Worm (Caenorhabditis elegans) whole organism, mixed stage, embryonic: ENCODE measurements around the gene Y57E12AL.1.

Experiments
- M03D4.4 ChIP-seq: sonication (generic microtip); optimal IDR thresholded peaks from 2 replicates; lab custom pipeline; 2017; ENCODE audit warnings: mild to moderate bottlenecking, missing genetic modification characterization, missing compliant biosample characterization
- bed-3 ChIP-seq: fragments of 200-800 bp; sonication (Bioruptor generic); optimal IDR thresholded peaks from 3 replicates; lab custom pipeline; 2018; ENCODE audit warnings: mild to moderate bottlenecking, missing genetic modification characterization, moderate library complexity, missing compliant biosample characterization
- blmp-1 ChIP-seq: fragments of 150-350 bp; optimal IDR thresholded peaks from 2 replicates; lab custom pipeline; 2014; ENCODE audit warnings: missing biosample characterization, missing genetic modification characterization
- ceh-39 ChIP-seq: fragments of 150-350 bp; optimal IDR thresholded peaks from 2 replicates; lab custom pipeline; 2014; ENCODE audit warnings: missing biosample characterization, missing genetic modification characterization
- ceh-43 ChIP-seq: fragments of 200-800 bp; sonication (Bioruptor generic); optimal IDR thresholded peaks from 2 replicates; lab custom pipeline; 2018; ENCODE audit warnings: mild to moderate bottlenecking, missing genetic modification characterization, moderate library complexity, missing compliant biosample characterization
- ceh-83 ChIP-seq: fragments of 200-800 bp; sonication (Bioruptor generic); optimal IDR thresholded peaks from 2 replicates; lab custom pipeline; 2018; ENCODE audit warnings: mild to moderate bottlenecking, missing genetic modification characterization, missing compliant biosample characterization
- ces-1 ChIP-seq: fragments of 150-350 bp; optimal IDR thresholded peaks from 2 replicates; lab custom pipeline; 2014; ENCODE audit warnings: missing biosample characterization, missing genetic modification reagents, missing genetic modification characterization
- cnd-1 ChIP-seq: fragments of 200-800 bp; sonication (Bioruptor generic); optimal IDR thresholded peaks from 2 replicates; lab custom pipeline; 2018; ENCODE audit warnings: mild to moderate bottlenecking, missing genetic modification characterization, missing compliant biosample characterization
- drap-1 ChIP-seq: fragments of 200-800 bp; sonication (Bioruptor generic); optimal IDR thresholded peaks from 3 replicates; lab custom pipeline; 2018; ENCODE audit warnings: mild to moderate bottlenecking, missing genetic modification characterization, missing compliant biosample characterization
- elt-1 ChIP-seq: sonication (generic microtip); optimal IDR thresholded peaks from 2 replicates; lab custom pipeline; 2017; ENCODE audit warnings: missing genetic modification characterization, mild to moderate bottlenecking, missing compliant biosample characterization, antibody characterized with exemption, moderate library complexity, borderline replicate concordance; ENCODE audit not compliant: insufficient read depth
- elt-3 ChIP-seq: fragments of 150-350 bp; optimal IDR thresholded peaks from 2 replicates; lab custom pipeline; 2014; ENCODE audit warnings: missing biosample characterization, missing genetic modification characterization
- ham-2 ChIP-seq: fragments of 200-800 bp; sonication (Bioruptor generic); optimal IDR thresholded peaks from 2 replicates; lab custom pipeline; 2018; ENCODE audit warnings: mild to moderate bottlenecking, missing genetic modification characterization, missing compliant biosample characterization
- lin-13 ChIP-seq: fragments of 150-350 bp; optimal IDR thresholded peaks from 2 replicates; lab custom pipeline; 2014; ENCODE audit warnings: missing biosample characterization, missing genetic modification characterization
- lin-32 ChIP-seq: fragments of 200-800 bp; sonication (Bioruptor generic); optimal IDR thresholded peaks from 2 replicates; lab custom pipeline; 2018; ENCODE audit warnings: mild to moderate bottlenecking, missing genetic modification characterization, missing compliant biosample characterization
- lsy-2 ChIP-seq: fragments of 150-350 bp; optimal IDR thresholded peaks from 2 replicates; lab custom pipeline; 2014; ENCODE audit warnings: missing biosample characterization, missing genetic modification characterization
- mab-5 ChIP-seq: fragments of 150-350 bp; optimal IDR thresholded peaks from 2 replicates; lab custom pipeline; 2014; ENCODE audit warnings: missing biosample characterization, missing genetic modification characterization
- mep-1 ChIP-seq: fragments of 150-350 bp; optimal IDR thresholded peaks from 2 replicates; lab custom pipeline; 2017; ENCODE audit warnings: missing biosample characterization, missing genetic modification reagents, missing genetic modification characterization, inconsistent platforms
- mls-2 ChIP-seq: sonication (generic microtip); optimal IDR thresholded peaks from 2 replicates; lab custom pipeline; 2016; ENCODE audit warnings: mild to moderate bottlenecking, missing genetic modification characterization, moderate library complexity, missing compliant biosample characterization
- nhr-12 ChIP-seq: fragments of 150-350 bp; optimal IDR thresholded peaks from 2 replicates; lab custom pipeline; 2014; ENCODE audit warnings: missing biosample characterization, missing genetic modification characterization
- nhr-2 ChIP-seq: fragments of 150-350 bp; optimal IDR thresholded peaks from 2 replicates; lab custom pipeline; 2014; ENCODE audit warnings: missing biosample characterization, missing genetic modification characterization
- nhr-237 ChIP-seq: fragments of 150-350 bp; optimal IDR thresholded peaks from 2 replicates; lab custom pipeline; 2014; ENCODE audit warnings: missing biosample characterization, missing genetic modification characterization
- nhr-76 ChIP-seq: sonication (generic microtip); optimal IDR thresholded peaks from 2 replicates; lab custom pipeline; 2017; ENCODE audit warnings: missing biosample characterization, missing genetic modification characterization
- pha-4 ChIP-seq: fragments of 150-350 bp; optimal IDR thresholded peaks from 2 replicates; lab custom pipeline; 2018; ENCODE audit warnings: missing biosample characterization, missing genetic modification reagents, missing genetic modification characterization
- sem-2 ChIP-seq: fragments of 200-800 bp; sonication (Bioruptor generic); optimal IDR thresholded peaks from 2 replicates; lab custom pipeline; 2018; ENCODE audit warnings: mild to moderate bottlenecking, missing genetic modification characterization, missing compliant biosample characterization
- snpc-4 ChIP-seq: fragments of 150-350 bp; optimal IDR thresholded peaks from 2 replicates; lab custom pipeline; 2014; ENCODE audit warnings: missing biosample characterization, missing genetic modification characterization
- sptf-1 ChIP-seq: sonication (generic microtip); optimal IDR thresholded peaks from 2 replicates; lab custom pipeline; 2017; ENCODE audit warnings: mild to moderate bottlenecking, missing genetic modification characterization, moderate library complexity, missing compliant biosample characterization
- tbx-8 ChIP-seq: fragments of 200-800 bp; sonication (Bioruptor generic); optimal IDR thresholded peaks from 2 replicates; lab custom pipeline; 2018; ENCODE audit warnings: mild to moderate bottlenecking, missing genetic modification characterization, moderate library complexity, missing compliant biosample characterization
- unc-39 ChIP-seq: fragments of 150-350 bp; optimal IDR thresholded peaks from 2 replicates; lab custom pipeline; 2014; ENCODE audit warnings: missing biosample characterization, missing genetic modification characterization
- unc-62 ChIP-seq: fragments of 150-350 bp; optimal IDR thresholded peaks from 2 replicates; lab custom pipeline; 2014; ENCODE audit warnings: missing biosample characterization, missing genetic modification reagents, missing genetic modification characterization
- zip-8 ChIP-seq: fragments of 150-350 bp; optimal IDR thresholded peaks from 2 replicates; lab custom pipeline; 2014; ENCODE audit warnings: missing biosample characterization, missing genetic modification characterization
- ztf-11 ChIP-seq: fragments of 150-350 bp; optimal IDR thresholded peaks from 2 replicates; lab custom pipeline; 2014; ENCODE audit warnings: missing biosample characterization, missing genetic modification characterization

Y57E12AL.1 gene

DNA sequence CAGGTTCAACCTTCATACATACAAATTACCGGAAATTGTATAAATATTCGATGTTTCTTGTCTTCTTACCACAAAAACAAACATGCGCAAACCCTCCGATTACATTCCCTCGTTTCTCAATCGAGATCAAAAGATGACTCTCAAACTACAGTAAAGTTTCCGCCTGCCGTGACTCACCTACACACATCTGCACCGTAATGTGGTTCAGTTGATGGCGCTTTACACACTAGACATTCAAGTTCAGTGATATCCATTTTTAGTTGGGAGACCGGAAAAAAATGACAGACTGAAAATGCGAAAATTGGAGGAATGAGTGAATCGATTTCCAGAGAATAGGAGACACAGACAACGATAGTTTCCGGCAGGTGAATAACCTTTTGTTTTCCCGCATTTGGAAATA lies 31.0 kb downstream of the Y57E12AL.1 start, which contains the start of gene nhr-286:
Gene nhr-286, minus strand, starts transcription at position 324 of the 400 bp plus-strand sequence.
- TF ChIP-seq unc-39 (tag; lab: Kevin White, UChicago) (no peak), drap-1 (no peak), nhr-237 (tag; lab: Kevin White, UChicago) (no peak), sem-2 (no peak), ceh-83 (no peak), lin-13 (tag; lab: Kevin White, UChicago) (no peak), tbx-8 (GFP tag; lab: Kevin White, UChicago) (no peak), bed-3 (no peak), ceh-43 (no peak), zip-8 (no peak), mep-1 (tag; lab: Kevin White, UChicago) (no peak), ztf-11 (no peak), nhr-12 (no peak), M03D4.4 (tag; lab: Kevin White, UChicago) (no peak)

ce11 chrV:7093720-7094401 lies 33.5 kb downstream of the Y57E12AL.1 start, which contains the start of gene nhr-135:
Gene nhr-135 (minus strand): TSS chrV:7093770.
- TF ChIP-seq cnd-1 (tag; lab: Kevin White, UChicago), result no peak
- TF ChIP-seq lsy-2, result no peak
- no peak for TF ChIP-seq lin-32 (GFP tag; lab: Kevin White, UChicago)

ce11 chrV:7095254-7095990 lies 35.1 kb downstream of the Y57E12AL.1 start:
- no peak for TF ChIP-seq nhr-237 (tag; lab: Kevin White, UChicago)
- no peak for TF ChIP-seq unc-62 (GFP tag; lab: Kevin White, UChicago)
- TF ChIP-seq mep-1 (tag; lab: Kevin White, UChicago), result no peak
- TF ChIP-seq snpc-4 (tag; lab: Kevin White, UChicago), result no peak
- TF ChIP-seq bed-3, result no peak
- no peak for TF ChIP-seq ceh-39 (tag; lab: Kevin White, UChicago)
- TF ChIP-seq ham-2 (GFP tag; lab: Kevin White, UChicago), result no peak
- TF ChIP-seq mab-5 (tag; lab: Kevin White, UChicago), result no peak
- TF ChIP-seq elt-1 (tag; lab: Kevin White, UChicago), result no peak
- TF ChIP-seq ztf-11, result no peak

DNA sequence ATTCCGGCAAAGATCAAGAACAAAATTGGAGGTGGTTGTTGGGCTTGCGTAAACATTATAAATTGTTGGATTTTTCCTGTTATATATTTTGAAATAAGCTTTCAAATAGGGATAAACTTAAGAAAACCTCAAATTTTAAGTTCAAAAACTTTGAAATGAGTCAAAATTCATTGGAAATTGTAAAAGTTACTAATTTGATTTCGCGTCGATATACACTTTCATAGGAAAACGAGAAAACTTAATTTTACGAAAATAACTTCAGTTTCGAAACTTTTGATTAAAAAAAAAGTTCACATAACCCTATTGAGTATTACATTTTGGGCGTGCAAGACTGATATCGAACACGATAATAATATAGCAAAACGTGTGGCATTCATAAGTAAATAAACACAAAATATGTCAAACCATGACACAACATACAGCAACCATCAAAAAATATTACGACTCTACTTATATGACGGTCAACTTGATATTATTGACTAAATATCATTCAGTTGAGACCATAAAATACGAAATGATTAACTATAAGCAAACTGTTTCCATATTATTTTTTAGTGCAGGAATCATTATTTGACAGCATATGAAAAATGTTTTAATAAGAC lies 35.9 kb downstream of the Y57E12AL.1 start:
- no peak for TF ChIP-seq snpc-4 (tag; lab: Kevin White, UChicago)
- no peak for TF ChIP-seq mep-1 (tag; lab: Kevin White, UChicago)
- no peak for TF ChIP-seq mab-5 (tag; lab: Kevin White, UChicago)
- no peak for TF ChIP-seq ceh-43
- TF ChIP-seq sem-2, result no peak
- no peak for TF ChIP-seq nhr-12
- TF ChIP-seq elt-1 (tag; lab: Kevin White, UChicago), result no peak
- TF ChIP-seq nhr-2 (tag; lab: Kevin White, UChicago), result no peak
- no peak for TF ChIP-seq ces-1 (GFP tag; lab: Kevin White, UChicago)
- no peak for TF ChIP-seq elt-3
- no peak for TF ChIP-seq cnd-1 (tag; lab: Kevin White, UChicago)
- no peak for TF ChIP-seq blmp-1 (tag; lab: Kevin White, UChicago)
- no peak for TF ChIP-seq mls-2 (tag; lab: Kevin White, UChicago)
- TF ChIP-seq lsy-2, result no peak
- TF ChIP-seq zip-8, result no peak
- TF ChIP-seq pha-4 (tag; lab: Kevin White, UChicago), result no peak
- TF ChIP-seq sptf-1 (tag; lab: Kevin White, UChicago), result no peak
- no peak for TF ChIP-seq nhr-76
- no peak for TF ChIP-seq ham-2 (GFP tag; lab: Kevin White, UChicago)
